Worm (Caenorhabditis elegans): ENCODE data around the gene nhr-54.

nhr-54 gene

ce11 chrV:16537908-16538446 is 32.2 kb upstream of the nhr-54 start, which contains the start of gene Y32B12B.2 (continued):
- TF ChIP-seq xbp-1 (tag; optimal IDR thresholded peaks at IDR 0.05): peak; percentile 47
- no peak for TF ChIP-seq sox-4 (tag; optimal IDR thresholded peaks at IDR 0.05)
- TF ChIP-seq sptf-1 (tag; optimal IDR thresholded peaks at IDR 0.05): no peak
- TF ChIP-seq mef-2 (tag; optimal IDR thresholded peaks at IDR 0.05): no peak
- peak; percentile 58 for TF ChIP-seq unc-98 (GFP tag; IDR thresholded peaks at IDR 0.05)
- no peak for TF ChIP-seq alr-1 (tag; optimal IDR thresholded peaks at IDR 0.05; ENCODE audit: borderline replicate concordance)
- peak; percentile 8 for TF ChIP-seq unc-130 (tag; optimal IDR thresholded peaks at IDR 0.05)
- TF ChIP-seq mdl-1 (tag; optimal IDR thresholded peaks at IDR 0.05): peak in 1 of 2 experiments; percentile 20
- peak; percentile 3 for TF ChIP-seq lin-13 (GFP tag; optimal IDR thresholded peaks at IDR 0.05)
- no peak for TF ChIP-seq Y116A8C.19 (tag; optimal IDR thresholded peaks at IDR 0.05; ENCODE audit: borderline replicate concordance)
- peak; percentile 58 for TF ChIP-seq dsc-1 (tag; optimal IDR thresholded peaks at IDR 0.05)
- no peak for TF ChIP-seq aha-1 (tag; optimal IDR thresholded peaks at IDR 0.05)
- no peak for TF ChIP-seq blmp-1 (tag; optimal IDR thresholded peaks at IDR 0.05)
- no peak for TF ChIP-seq efl-3 (GFP tag; optimal IDR thresholded peaks at IDR 0.05)
- TF ChIP-seq nhr-76 (tag; optimal IDR thresholded peaks at IDR 0.05): no peak
- no peak for TF ChIP-seq C04F5.9 (tag; optimal IDR thresholded peaks at IDR 0.05)
- TF ChIP-seq rnt-1 (tag; optimal IDR thresholded peaks at IDR 0.05): no peak
- TF ChIP-seq sup-37 (GFP tag; optimal IDR thresholded peaks at IDR 0.05): peak; percentile 19
- TF ChIP-seq hlh-17 (GFP tag; optimal IDR thresholded peaks at IDR 0.05; ENCODE audit: borderline replicate concordance): no peak
- no peak for TF ChIP-seq fos-1 (tag; optimal IDR thresholded peaks at IDR 0.05)
- no peak for TF ChIP-seq nhr-237 (tag; optimal IDR thresholded peaks at IDR 0.05)
- TF ChIP-seq nhr-77 (tag; optimal IDR thresholded peaks at IDR 0.05): no peak
- TF ChIP-seq ztf-4 (tag; optimal IDR thresholded peaks at IDR 0.05): no peak
- TF ChIP-seq nhr-47 (tag; optimal IDR thresholded peaks at IDR 0.05): peak; percentile 85
- TF ChIP-seq lin-35 (GFP tag; optimal IDR thresholded peaks at IDR 0.05): peak; percentile 73 to 89
- peak; percentile 65 for TF ChIP-seq tbx-2 (tag; optimal IDR thresholded peaks at IDR 0.05)
- TF ChIP-seq nhr-71 (tag; optimal IDR thresholded peaks at IDR 0.05): peak; percentile 77
- peak; percentile 88 for TF ChIP-seq F16B12.6 (tag; optimal IDR thresholded peaks at IDR 0.05)
- TF ChIP-seq nhr-11 (tag; optimal IDR thresholded peaks at IDR 0.05): no peak
- TF ChIP-seq ama-1 (optimal IDR thresholded peaks at IDR 0.05): no peak
- TF ChIP-seq aly-2 (tag; optimal IDR thresholded peaks at IDR 0.05): no peak
- 0 out of 2 replicates have a peak, but pooled peaks have one; percentile 49 for TF ChIP-seq grh-1 (GFP tag; IDR thresholded peaks at IDR 0.05)
- no peak for TF ChIP-seq fkh-10 (GFP tag; optimal IDR thresholded peaks at IDR 0.05)
- TF ChIP-seq C16A3.4 (tag; optimal IDR thresholded peaks at IDR 0.05): peak; percentile 46
- 0 out of 2 replicates have a peak, but pooled peaks have one; percentile 61 for TF ChIP-seq mab-9 (GFP tag; IDR thresholded peaks at IDR 0.05)
- TF ChIP-seq unc-62 (GFP tag; optimal IDR thresholded peaks at IDR 0.05): no peak
- TF ChIP-seq vab-15 (tag; optimal IDR thresholded peaks at IDR 0.05): no peak
- TF ChIP-seq lin-15B (tag; optimal IDR thresholded peaks at IDR 0.05): peak; percentile 44

ce11 chrV:16536701-16537100 is 31.0 kb upstream of the nhr-54 start, which contains the start of gene Y32B12B.1:
Gene Y32B12B.1 (plus strand): TSS chrV:16537001.
- TF ChIP-seq Y116A8C.19 (tag; optimal IDR thresholded peaks at IDR 0.05; ENCODE audit: borderline replicate concordance) (no peak), swsn-7 (tag; optimal IDR thresholded peaks at IDR 0.05) (no peak), nhr-77 (tag; optimal IDR thresholded peaks at IDR 0.05) (no peak), nhr-28 (tag; optimal IDR thresholded peaks at IDR 0.05) (no peak), unc-98 (GFP tag; IDR thresholded peaks at IDR 0.05) (no peak), efl-1 (optimal IDR thresholded peaks at IDR 0.05) (no peak), efl-1 (GFP tag; optimal IDR thresholded peaks at IDR 0.05 in 1 of 2) (no peak), ceh-88 (GFP tag; IDR thresholded peaks at IDR 0.05) (no peak), dpl-1 (GFP tag; optimal IDR thresholded peaks at IDR 0.05) (no peak), sox-4 (tag; optimal IDR thresholded peaks at IDR 0.05) (no peak), blmp-1 (tag; optimal IDR thresholded peaks at IDR 0.05) (no peak), C34B4.2 (tag; optimal IDR thresholded peaks at IDR 0.05) (no peak), hpl-2 (GFP tag; optimal IDR thresholded peaks at IDR 0.05) (no peak), unc-130 (tag; optimal IDR thresholded peaks at IDR 0.05) (no peak), ets-5 (GFP tag; IDR thresholded peaks at IDR 0.05) (no peak)
